Worm (Caenorhabditis elegans) whole organism, L2 larva: ENCODE results near the gene Y54E2A.10.
A peak's percentile ranks its signal among the peaks of the same experiment; 100 is the strongest.

ENCODE experiments used
- C34F6.9 ChIP-seq: fragments of 150-350 bp; optimal IDR thresholded peaks from 2 replicates; lab custom pipeline; 2014; ENCODE audit warnings: missing biosample characterization, missing genetic modification characterization
- ZK546.5 ChIP-seq: sonication (generic microtip); optimal IDR thresholded peaks from 2 replicates; lab custom pipeline; 2017; ENCODE audit warnings: missing biosample characterization, missing genetic modification characterization
- alr-1 ChIP-seq: fragments of 150-350 bp; optimal IDR thresholded peaks from 2 replicates; lab custom pipeline; 2014; ENCODE audit warnings: missing biosample characterization, missing genetic modification characterization
- ama-1 ChIP-seq: fragments of 150-350 bp; optimal IDR thresholded peaks from 2 replicates; lab custom pipeline; 2018; ENCODE audit warnings: inconsistent platforms
- ceh-16 ChIP-seq: fragments of 150-350 bp; optimal IDR thresholded peaks from 2 replicates; lab custom pipeline; 2014; ENCODE audit warnings: missing biosample characterization, missing genetic modification characterization
- ceh-82 ChIP-seq: fragments of 150-350 bp; optimal IDR thresholded peaks from 2 replicates; lab custom pipeline; 2014; ENCODE audit warnings: missing biosample characterization, missing genetic modification characterization
- crh-2 ChIP-seq: sonication (generic microtip); optimal IDR thresholded peaks from 2 replicates; lab custom pipeline; 2017; ENCODE audit warnings: missing biosample characterization, missing genetic modification characterization
- dmd-4 ChIP-seq: sonication (generic microtip); optimal IDR thresholded peaks from 2 replicates; lab custom pipeline; 2017; ENCODE audit warnings: missing biosample characterization, missing genetic modification characterization
- elt-1 ChIP-seq: fragments of 150-350 bp; optimal IDR thresholded peaks from 2 replicates; lab custom pipeline; 2014; ENCODE audit warnings: missing biosample characterization, missing genetic modification characterization
- elt-3 ChIP-seq: sonication (generic microtip); optimal IDR thresholded peaks from 2 replicates; lab custom pipeline; 2017; ENCODE audit warnings: missing biosample characterization, missing genetic modification characterization
- fos-1 ChIP-seq: fragments of 150-350 bp; optimal IDR thresholded peaks from 2 replicates; lab custom pipeline; 2014; ENCODE audit warnings: missing biosample characterization, missing genetic modification characterization
- gmeb-1 ChIP-seq: fragments of 150-350 bp; optimal IDR thresholded peaks from 2 replicates; lab custom pipeline; 2014; ENCODE audit warnings: missing biosample characterization, missing genetic modification characterization
- lin-13 ChIP-seq: fragments of 150-350 bp; optimal IDR thresholded peaks from 2 replicates; lab custom pipeline; 2014; ENCODE audit warnings: missing biosample characterization, missing genetic modification reagents, missing genetic modification characterization
- lin-39 ChIP-seq: fragments of 150-350 bp; optimal IDR thresholded peaks from 2 replicates; lab custom pipeline; 2014; ENCODE audit warnings: missing biosample characterization, missing genetic modification reagents, missing genetic modification characterization
- lsy-2 ChIP-seq, 2 experiments: fragments of 150-350 bp in 1 of 2; sonication (generic microtip) in 1 of 2; optimal IDR thresholded peaks; 2 replicates each; lab custom pipeline; 2014 to 2017; ENCODE audit warnings: missing biosample characterization in 2 of 2, missing genetic modification characterization in 2 of 2
- mab-5 ChIP-seq: fragments of 150-350 bp; optimal IDR thresholded peaks from 2 replicates; lab custom pipeline; 2014; ENCODE audit warnings: missing biosample characterization, missing genetic modification characterization
- mbf-1 ChIP-seq: sonication (generic microtip); optimal IDR thresholded peaks from 2 replicates; lab custom pipeline; 2017; ENCODE audit warnings: missing biosample characterization, missing genetic modification characterization
- mdl-1 ChIP-seq, 2 experiments: fragments of 150-350 bp in 1 of 2; sonication (generic microtip) in 1 of 2; optimal IDR thresholded peaks; 2 replicates each; lab custom pipeline; 2017; ENCODE audit warnings: missing biosample characterization in 2 of 2, missing genetic modification characterization in 2 of 2
- nhr-10 ChIP-seq: sonication (generic microtip); optimal IDR thresholded peaks from 2 replicates; lab custom pipeline; 2017; ENCODE audit warnings: missing biosample characterization, missing genetic modification characterization
- nhr-11 ChIP-seq: fragments of 150-350 bp; optimal IDR thresholded peaks from 2 replicates; lab custom pipeline; 2014; ENCODE audit warnings: missing biosample characterization, missing genetic modification characterization
- nhr-12 ChIP-seq: fragments of 150-350 bp; optimal IDR thresholded peaks from 2 replicates; lab custom pipeline; 2014; ENCODE audit warnings: missing biosample characterization, missing genetic modification characterization
- nhr-129 ChIP-seq: fragments of 150-350 bp; optimal IDR thresholded peaks from 2 replicates; lab custom pipeline; 2014; ENCODE audit warnings: missing biosample characterization, missing genetic modification characterization
- nhr-21 ChIP-seq: fragments of 150-350 bp; optimal IDR thresholded peaks from 2 replicates; lab custom pipeline; 2014; ENCODE audit warnings: missing biosample characterization, missing genetic modification characterization
- nhr-23 ChIP-seq: fragments of 150-350 bp; optimal IDR thresholded peaks from 2 replicates; lab custom pipeline; 2014; ENCODE audit warnings: missing biosample characterization, missing genetic modification reagents, missing genetic modification characterization
- nhr-237 ChIP-seq: fragments of 150-350 bp; optimal IDR thresholded peaks from 2 replicates; lab custom pipeline; 2014; ENCODE audit warnings: missing biosample characterization, missing genetic modification characterization
- nhr-25 ChIP-seq: fragments of 150-350 bp; sonication (generic microtip); optimal IDR thresholded peaks from 3 replicates; lab custom pipeline; 2014; ENCODE audit warnings: missing biosample characterization, missing genetic modification characterization
- nhr-6 ChIP-seq: fragments of 150-350 bp; optimal IDR thresholded peaks from 2 replicates; lab custom pipeline; 2014; ENCODE audit warnings: missing biosample characterization, missing genetic modification characterization
- nhr-77 ChIP-seq: fragments of 150-350 bp; optimal IDR thresholded peaks from 2 replicates; lab custom pipeline; 2014; ENCODE audit warnings: missing biosample characterization, missing genetic modification characterization
- peb-1 ChIP-seq: fragments of 150-350 bp; optimal IDR thresholded peaks from 2 replicates; lab custom pipeline; 2014; ENCODE audit warnings: missing biosample characterization, missing genetic modification characterization
- skn-1 ChIP-seq: sonication (generic microtip); optimal IDR thresholded peaks from 2 replicates; lab custom pipeline; 2017; ENCODE audit warnings: missing biosample characterization, missing genetic modification characterization
- sma-3 ChIP-seq: sonication (generic microtip); optimal IDR thresholded peaks from 2 replicates; lab custom pipeline; 2016; ENCODE audit warnings: missing genetic modification reagents, missing genetic modification characterization, missing compliant biosample characterization
- sma-9 ChIP-seq, 2 experiments: fragments of 150-350 bp in 1 of 2; sonication (generic microtip) in 1 of 2; optimal IDR thresholded peaks; 2 replicates each; lab custom pipeline; 2014 to 2016; ENCODE audit warnings: missing genetic modification characterization in 2 of 2, mild to moderate bottlenecking in 1 of 2, missing biosample characterization in 1 of 2, missing compliant biosample characterization in 1 of 2, missing genetic modification reagents in 1 of 2, moderate library complexity in 1 of 2
- unc-39 ChIP-seq: fragments of 150-350 bp; optimal IDR thresholded peaks from 2 replicates; lab custom pipeline; 2014; ENCODE audit warnings: missing biosample characterization, missing genetic modification characterization
- unc-55 ChIP-seq: fragments of 150-350 bp; sonication (generic microtip); optimal IDR thresholded peaks from 3 replicates; lab custom pipeline; 2014; ENCODE audit warnings: missing biosample characterization, missing genetic modification reagents, missing genetic modification characterization
- zag-1 ChIP-seq: fragments of 150-350 bp; optimal IDR thresholded peaks from 2 replicates; lab custom pipeline; 2014; ENCODE audit warnings: missing biosample characterization, missing genetic modification characterization
- ztf-1 ChIP-seq: fragments of 200-800 bp; sonication (Bioruptor generic); conservative IDR thresholded peaks from 2 replicates; pipeline ENCODE4 v1.3.6; 2022; ENCODE audit warnings: missing genetic modification characterization, missing compliant biosample characterization
- ztf-4 ChIP-seq: fragments of 150-350 bp; optimal IDR thresholded peaks from 2 replicates; lab custom pipeline; 2014; ENCODE audit warnings: missing biosample characterization, missing genetic modification characterization

Y54E2A.10 gene

DNA sequence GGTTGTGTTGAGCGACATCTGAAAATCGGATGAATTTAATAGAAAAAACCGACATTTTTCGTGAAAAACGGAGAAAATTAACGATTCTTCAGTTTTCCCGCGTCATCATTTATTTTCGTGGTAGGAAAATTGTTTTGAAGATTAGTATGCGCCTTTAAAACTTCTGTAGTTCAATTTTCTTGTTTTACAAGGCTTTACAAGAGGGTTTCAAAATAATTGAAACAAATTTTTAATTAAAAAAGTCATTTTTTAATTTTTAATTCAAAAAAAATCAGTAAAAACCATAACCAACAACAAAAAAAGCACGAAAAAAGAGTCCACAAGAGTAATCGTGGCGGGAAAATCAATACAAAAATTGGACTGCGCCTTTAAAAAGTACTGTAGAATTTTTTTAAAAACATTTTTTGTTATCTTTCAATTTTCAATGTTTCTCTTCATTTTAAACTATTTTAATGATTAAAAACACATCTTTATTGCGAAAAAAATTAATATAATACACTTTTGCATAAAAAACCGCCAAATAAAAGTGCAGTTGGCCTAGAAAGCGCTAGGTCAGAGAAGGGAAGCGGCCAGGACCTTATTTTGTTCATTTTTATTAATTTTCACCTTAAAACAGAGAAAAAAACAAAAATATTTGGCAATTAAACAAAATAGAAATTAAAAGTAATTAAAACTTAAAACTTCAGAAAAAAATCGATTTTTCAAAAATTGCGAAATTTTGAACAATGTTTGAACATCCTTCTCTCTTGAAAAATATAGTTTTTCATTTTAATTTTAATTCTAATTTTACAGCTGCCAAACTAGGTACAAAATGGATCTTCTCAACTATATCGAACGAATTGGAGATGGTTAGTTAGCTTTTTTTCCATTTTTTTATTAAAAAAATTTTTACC, 36.7 kb upstream of the Y54E2A.10 start, which contains the start of the genes tac-1 and Y54E2A.4:
TSS of gene tac-1 (minus strand) at position 20 of the 893 bp plus-strand sequence.
TSS of gene Y54E2A.4 (plus strand) at position 765 of the 893 bp plus-strand sequence.
- TF ChIP-seq nhr-6 (no peak), lsy-2 (tag; optimal IDR thresholded peaks at IDR 0.05; lab: Kevin White, UChicago) (peak in 1 of 2 experiments; percentile 42), C34F6.9 (tag; lab: Kevin White, UChicago) (peak; percentile 26), nhr-237 (tag; lab: Kevin White, UChicago) (no peak), elt-1 (tag; lab: Kevin White, UChicago) (no peak), nhr-129 (tag; lab: Kevin White, UChicago) (peak; percentile 27), unc-55 (GFP tag; lab: Kevin White, UChicago) (peak; percentile 36), ama-1 (lab: Kevin White, UChicago) (no peak), nhr-11 (tag; lab: Kevin White, UChicago) (no peak), mbf-1 (tag; lab: Kevin White, UChicago) (no peak)

- TF ChIP-seq lin-13 (GFP tag; lab: Kevin White, UChicago) (no peak), unc-39 (tag; lab: Kevin White, UChicago) (no peak), nhr-11 (tag; lab: Kevin White, UChicago) (no peak), nhr-77 (tag; lab: Kevin White, UChicago) (no peak), nhr-10 (tag; lab: Kevin White, UChicago) (no peak), skn-1 (no peak), ZK546.5 (tag; lab: Kevin White, UChicago) (no peak), dmd-4 (tag; lab: Kevin White, UChicago) (no peak), nhr-23 (no peak), nhr-12 (tag; lab: Kevin White, UChicago) (no peak), nhr-129 (tag; lab: Kevin White, UChicago) (no peak), peb-1 (tag; lab: Kevin White, UChicago) (no peak), ama-1 (lab: Kevin White, UChicago) (no peak), ztf-1 (GFP tag; lab: Robert Waterston, UW) (no peak)
These were observed 33.1 kb upstream of the Y54E2A.10 start, which contains the start of gene Y54E2A.5 for ce11 chrII:14757711-14758110. Gene Y54E2A.5, minus strand, starts transcription at chrII:14757811.

DNA sequence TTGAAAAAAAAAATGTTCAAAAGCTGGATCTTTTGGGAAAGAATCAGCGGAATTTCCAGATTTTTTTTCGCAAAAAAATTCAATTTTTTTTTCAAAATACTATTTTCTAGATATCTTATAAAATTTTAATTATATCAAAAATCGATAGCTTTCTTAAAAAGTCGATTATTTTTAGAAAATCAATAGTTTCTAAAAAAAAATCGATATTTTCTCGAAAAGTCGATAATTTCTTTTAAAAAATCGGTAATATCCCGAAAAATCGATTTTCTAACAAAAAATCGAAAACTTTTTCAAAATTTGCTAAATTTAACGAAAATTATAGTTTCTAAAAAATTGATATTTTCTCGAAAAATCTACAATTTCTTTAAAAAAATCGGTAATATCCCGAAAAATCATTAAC, 22.0 kb upstream of the Y54E2A.10 start:
- TF ChIP-seq ama-1 (lab: Kevin White, UChicago) (no peak), nhr-6 (no peak), dmd-4 (tag; lab: Kevin White, UChicago) (no peak), lin-39 (tag; lab: Kevin White, UChicago) (no peak), nhr-11 (tag; lab: Kevin White, UChicago) (no peak), gmeb-1 (tag; lab: Kevin White, UChicago) (no peak), mdl-1 (tag; optimal IDR thresholded peaks at IDR 0.05; lab: Kevin White, UChicago) (no peak), nhr-10 (tag; lab: Kevin White, UChicago) (no peak)

ce11 chrII:14771096-14771495, 19.8 kb upstream of the Y54E2A.10 start:
- TF ChIP-seq lin-39 (tag; lab: Kevin White, UChicago) = no peak
- no peak for TF ChIP-seq nhr-237 (tag; lab: Kevin White, UChicago)
- TF ChIP-seq sma-3 = no peak
- TF ChIP-seq ztf-4 (tag; lab: Kevin White, UChicago) = no peak
- no peak for TF ChIP-seq mab-5 (tag; lab: Kevin White, UChicago)
- no peak for TF ChIP-seq nhr-21 (tag; lab: Kevin White, UChicago)
- TF ChIP-seq nhr-25 (tag; lab: Kevin White, UChicago) = no peak
- TF ChIP-seq ama-1 (lab: Kevin White, UChicago) = no peak
- TF ChIP-seq nhr-12 (tag; lab: Kevin White, UChicago) = no peak
- TF ChIP-seq ceh-16 (tag; lab: Kevin White, UChicago) = no peak
- TF ChIP-seq zag-1 (tag; lab: Kevin White, UChicago) = no peak
- TF ChIP-seq dmd-4 (tag; lab: Kevin White, UChicago) = no peak

DNA sequence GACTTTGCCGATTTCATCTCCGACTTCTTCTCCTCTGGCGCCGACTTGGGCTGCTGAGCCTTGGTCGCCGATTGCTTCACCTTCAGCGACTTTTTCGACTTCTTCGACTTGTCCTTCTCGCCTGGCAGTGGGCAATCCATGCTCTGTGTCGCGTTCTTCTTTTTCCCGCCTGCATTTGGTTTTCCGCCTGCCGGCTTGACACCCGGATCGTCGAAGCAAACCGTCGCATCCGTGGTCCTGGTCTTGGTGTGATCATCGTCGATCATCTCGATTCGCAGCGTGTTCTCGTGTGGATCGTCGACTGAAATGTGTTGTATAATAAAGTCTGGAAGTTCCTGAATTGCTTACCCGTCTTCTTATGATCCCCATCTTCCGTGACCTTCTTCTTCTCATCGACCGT, 18.7 kb upstream of the Y54E2A.10 start:
- TF ChIP-seq unc-39 (tag; lab: Kevin White, UChicago) (no peak), elt-1 (tag; lab: Kevin White, UChicago) (no peak), lin-39 (tag; lab: Kevin White, UChicago) (no peak), elt-3 (tag; lab: Kevin White, UChicago) (no peak), ZK546.5 (tag; lab: Kevin White, UChicago) (no peak), dmd-4 (tag; lab: Kevin White, UChicago) (no peak), crh-2 (tag; lab: Kevin White, UChicago) (no peak), nhr-77 (tag; lab: Kevin White, UChicago) (no peak), lin-13 (GFP tag; lab: Kevin White, UChicago) (no peak), ceh-82 (tag; lab: Kevin White, UChicago) (no peak), nhr-6 (no peak), zag-1 (tag; lab: Kevin White, UChicago) (no peak), alr-1 (tag; lab: Kevin White, UChicago) (no peak), fos-1 (tag; lab: Kevin White, UChicago) (no peak), sma-9 (GFP tag; optimal IDR thresholded peaks at IDR 0.05; lab: Kevin White, UChicago) (no peak), sma-9 (tag; optimal IDR thresholded peaks at IDR 0.05; lab: Kevin White, UChicago) (no peak), mab-5 (tag; lab: Kevin White, UChicago) (no peak)
- TF ChIP-seq, all 48 proteins: peak for 0
